Fruit fly (Drosophila melanogaster): Measurements from ENCODE around the gene bou.

Gene bou

dm6 chrX:6998492-6998852 is 12.2 kb downstream of the bou start, which contains the start of gene Inx2 (continued):
- TF ChIP-seq CG10321 (GFP tag; IDR thresholded peaks at IDR 0.05): no peak
- no peak for TF ChIP-seq Hr78 (GFP tag; optimal IDR thresholded peaks at IDR 0.05)
- no peak for TF ChIP-seq CG11560 (tag; IDR thresholded peaks at IDR 0.05)
- TF ChIP-seq Sox102F (GFP tag; optimal IDR thresholded peaks at IDR 0.05): no peak
- no peak for TF ChIP-seq CG4730 (GFP tag; IDR thresholded peaks at IDR 0.05)
- no peak for TF ChIP-seq crc (GFP tag; optimal IDR thresholded peaks at IDR 0.05)
- TF ChIP-seq Rx (GFP tag; IDR thresholded peaks at IDR 0.05): no peak
- TF ChIP-seq salm (tag; optimal IDR thresholded peaks at IDR 0.05): no peak
- no peak for TF ChIP-seq H15 (GFP tag; IDR thresholded peaks at IDR 0.05)
- peak; percentile 56; the same call in 1 of the 2 replicates for TF ChIP-seq NFAT (GFP tag; IDR thresholded peaks at IDR 0.05)
- TF ChIP-seq Adf1 (GFP tag; IDR thresholded peaks at IDR 0.05): peak; percentile 82
- TF ChIP-seq CG32532 (GFP tag; IDR thresholded peaks at IDR 0.05): peak; percentile 62; the same call in 1 of the 2 replicates
- TF ChIP-seq Dip2 (GFP tag; IDR thresholded peaks at IDR 0.05): no peak
- TF ChIP-seq dati (GFP tag; IDR thresholded peaks at IDR 0.05): no peak
- TF ChIP-seq az2 (GFP tag; optimal IDR thresholded peaks at IDR 0.05): no peak
- no peak for TF ChIP-seq CkIIα-i1 (GFP tag; IDR thresholded peaks at IDR 0.05)
- peak; percentile 37 for TF ChIP-seq ERR (GFP tag; optimal IDR thresholded peaks at IDR 0.05)
- TF ChIP-seq Eip74EF (GFP tag; optimal IDR thresholded peaks at IDR 0.05): no peak
- TF ChIP-seq zf30C (GFP tag; optimal IDR thresholded peaks at IDR 0.05): no peak
- no peak for TF ChIP-seq CG6689 (GFP tag; IDR thresholded peaks at IDR 0.05)
- no peak for TF ChIP-seq CG7963 (GFP tag; IDR thresholded peaks at IDR 0.05; ENCODE audit: partially characterized antibody)
- TF ChIP-seq Dll (GFP tag; IDR thresholded peaks at IDR 0.05; ENCODE audit: partially characterized antibody): no peak
- TF ChIP-seq CG3838 (GFP tag; optimal IDR thresholded peaks at IDR 0.05): no peak
- no peak; the same call in 1 of the 2 replicates for TF ChIP-seq ranshi (GFP tag; IDR thresholded peaks at IDR 0.05)
- TF ChIP-seq CG33557 (GFP tag; optimal IDR thresholded peaks at IDR 0.05): no peak
- TF ChIP-seq Ets97D (GFP tag; optimal IDR thresholded peaks at IDR 0.05): no peak
- TF ChIP-seq CG31224 (GFP tag; IDR thresholded peaks at IDR 0.05): no peak
- TF ChIP-seq sc (optimal IDR thresholded peaks at IDR 0.05): no peak
- no peak for TF ChIP-seq sc (GFP tag; optimal IDR thresholded peaks at IDR 0.05)
- no peak for TF ChIP-seq CG18619 (GFP tag; optimal IDR thresholded peaks at IDR 0.05)
- no peak for TF ChIP-seq CG7556 (GFP tag; optimal IDR thresholded peaks at IDR 0.05)
- TF ChIP-seq ind (GFP tag; optimal IDR thresholded peaks at IDR 0.05): no peak
- no peak for TF ChIP-seq ken (GFP tag; IDR thresholded peaks at IDR 0.05)
- no peak for TF ChIP-seq lola (GFP tag; optimal IDR thresholded peaks at IDR 0.05)
- TF ChIP-seq CG10274 (GFP tag; optimal IDR thresholded peaks at IDR 0.05): no peak
- no peak for TF ChIP-seq prd (optimal IDR thresholded peaks at IDR 0.05)
- 0 out of 3 replicates have a peak, but pooled peaks have one; percentile 22 for TF ChIP-seq prd (GFP tag; IDR thresholded peaks at IDR 0.05)
- no peak for TF ChIP-seq da (GFP tag; optimal IDR thresholded peaks at IDR 0.05)
- peak; percentile 71; the same call in 1 of the 2 replicates for TF ChIP-seq CG42726 (GFP tag; IDR thresholded peaks at IDR 0.05; ENCODE audit: partially characterized antibody)
- no peak for TF ChIP-seq Lhr (GFP tag; optimal IDR thresholded peaks at IDR 0.05)
- no peak for TF ChIP-seq cad (GFP tag; optimal IDR thresholded peaks at IDR 0.05)
- peak; percentile 31; the same call in 1 of the 2 replicates for TF ChIP-seq E2f2 (GFP tag; IDR thresholded peaks at IDR 0.05)
- no peak for TF ChIP-seq BEAF-32 (GFP tag; optimal IDR thresholded peaks at IDR 0.05)
- peak; percentile 34 for TF ChIP-seq CG31365 (tag; optimal IDR thresholded peaks at IDR 0.05)
- TF ChIP-seq cas (GFP tag; IDR thresholded peaks at IDR 0.05): no peak
- TF ChIP-seq CG11093 (GFP tag; IDR thresholded peaks at IDR 0.05): no peak
- no peak for TF ChIP-seq crp (GFP tag; optimal IDR thresholded peaks at IDR 0.05)
- TF ChIP-seq CG1647 (GFP tag; optimal IDR thresholded peaks at IDR 0.05): no peak
- TF ChIP-seq B-H1 (GFP tag; IDR thresholded peaks at IDR 0.05): no peak
- TF ChIP-seq NfI (GFP tag; optimal IDR thresholded peaks at IDR 0.05): no peak
- TF ChIP-seq Hr3 (GFP tag; optimal IDR thresholded peaks at IDR 0.05): no peak
- TF ChIP-seq CG5953 (GFP tag; IDR thresholded peaks at IDR 0.05): no peak; the same call in 1 of the 2 replicates
